Fruit fly (Drosophila melanogaster) ovary, adult (tissue): Measurements from ENCODE around the gene CG13454.

Source experiments
- CG17801 ChIP-seq: fragments of 200-800 bp; optimal IDR thresholded peaks from 2 replicates; lab custom pipeline; 2019; ENCODE audit warnings: missing biosample characterization, mild to moderate bottlenecking, missing genetic modification characterization, moderate library complexity; ENCODE audit not compliant: partially characterized antibody

Gene CG13454

DNA sequence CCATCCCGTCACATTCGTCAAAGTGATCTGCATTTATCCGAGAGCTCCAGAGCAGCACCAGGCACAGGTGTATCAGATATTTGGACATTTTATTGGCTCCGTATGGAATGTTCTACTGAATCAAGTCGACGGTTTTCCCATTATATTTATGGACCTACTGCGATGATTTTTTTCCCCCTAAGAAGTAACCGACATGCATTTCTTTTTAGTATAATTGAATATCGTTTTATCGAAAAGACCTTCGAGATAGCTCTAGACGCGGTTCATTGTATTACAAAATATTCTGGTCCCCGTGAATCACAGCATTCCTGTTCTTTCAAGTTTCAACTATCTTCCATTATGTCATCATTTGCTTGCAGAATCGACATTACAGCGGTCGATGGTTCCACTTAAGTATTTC is 12.3 kb upstream of the CG13454 start, which contains the start of gene obst-H:
Gene obst-H (minus strand): TSS at position 101 of the 400 bp plus-strand sequence.
- TF ChIP-seq CG17801 (GFP tag; lab: Kevin White, UChicago) = no peak

DNA sequence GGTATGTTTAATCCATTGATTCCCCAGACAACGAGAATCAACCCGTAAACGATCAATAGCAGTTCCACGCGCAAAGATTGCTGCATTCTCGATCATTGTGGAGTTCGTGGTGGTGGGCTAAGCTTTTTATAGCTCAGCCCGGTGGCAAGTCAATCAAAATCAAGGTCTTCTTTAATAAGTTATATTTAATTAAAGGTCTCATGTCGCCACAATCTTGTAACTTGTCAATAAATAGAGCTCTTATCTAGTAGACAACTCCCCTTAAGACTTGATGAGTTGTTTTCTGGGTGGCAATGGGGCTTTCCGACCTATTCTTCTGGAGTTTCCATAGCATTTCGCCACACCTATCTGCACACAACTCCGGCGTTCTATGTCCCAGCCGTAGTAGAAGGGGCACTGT is 11.2 kb upstream of the CG13454 start, which contains the start of gene CG42728:
Gene CG42728 (minus strand): TSS at position 101 of the 400 bp plus-strand sequence.
- no peak for TF ChIP-seq CG17801 (GFP tag; lab: Kevin White, UChicago)

DNA sequence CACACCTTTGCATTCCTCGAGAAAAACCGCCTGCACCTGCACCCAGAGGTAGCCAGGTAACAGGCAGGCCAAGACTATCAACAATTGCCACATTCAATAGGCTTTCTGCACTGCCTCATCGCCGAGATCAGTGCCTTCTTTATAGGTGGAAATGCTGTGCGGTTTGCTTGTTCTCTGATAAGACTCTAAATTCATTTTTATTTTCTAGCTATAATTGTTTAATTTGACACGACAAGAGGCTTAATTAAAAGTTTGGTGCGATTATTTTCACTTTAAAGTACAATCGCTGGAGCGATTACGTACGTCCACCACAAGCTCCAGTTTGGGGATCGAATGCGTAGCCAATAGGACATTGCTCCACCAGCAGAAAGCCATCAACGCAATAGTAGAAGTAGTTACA is 10.6 kb upstream of the CG13454 start, which contains the start of gene CG42729:
Gene CG42729 (minus strand): TSS at position 101 of the 400 bp plus-strand sequence.
- no peak for TF ChIP-seq CG17801 (GFP tag; lab: Kevin White, UChicago)

DNA sequence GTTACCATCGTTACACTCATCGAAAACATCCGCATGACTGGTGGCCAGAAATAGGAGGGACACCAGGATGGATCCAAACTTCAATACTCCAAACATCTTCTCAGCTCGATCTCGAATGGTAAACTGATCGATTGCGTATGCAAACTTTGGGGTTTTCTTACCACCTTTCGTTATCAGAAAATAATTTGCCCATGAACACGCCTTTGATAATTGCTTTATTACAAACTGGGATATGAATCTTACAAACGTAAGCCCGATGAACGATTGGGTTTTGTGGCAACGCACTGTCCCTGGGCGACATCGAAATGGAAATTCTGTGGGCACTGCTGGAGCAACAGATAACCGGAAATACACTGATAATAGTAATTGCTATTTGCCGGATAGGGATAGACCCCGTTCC is 9.9 kb upstream of the CG13454 start, which contains the start of gene CG33985:
Gene CG33985 (minus strand): TSS at position 101 of the 400 bp plus-strand sequence.
- TF ChIP-seq CG17801 (GFP tag; lab: Kevin White, UChicago) = no peak

DNA sequence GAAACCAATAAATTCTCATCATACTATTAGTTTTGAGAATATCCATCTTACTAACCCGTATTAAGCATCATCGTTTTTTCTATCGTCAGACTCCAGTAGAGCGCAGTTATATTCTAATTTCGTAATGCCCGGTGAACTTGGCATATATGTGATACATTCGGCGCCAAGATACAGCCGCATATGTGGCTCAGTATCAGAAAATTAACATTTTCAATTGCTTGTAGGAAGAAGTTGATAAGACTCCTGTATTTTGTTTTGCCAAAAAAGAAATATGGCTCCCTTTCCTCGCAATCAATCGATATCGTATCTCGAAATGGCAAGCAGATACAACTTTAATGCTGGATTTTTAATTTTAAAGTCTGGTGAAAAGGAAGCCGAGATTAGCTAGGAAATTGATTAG is 8.3 kb upstream of the CG13454 start, which contains the start of gene CG33986:
Gene CG33986 (minus strand): TSS at position 101 of the 400 bp plus-strand sequence.
- no peak for TF ChIP-seq CG17801 (GFP tag; lab: Kevin White, UChicago)

DNA sequence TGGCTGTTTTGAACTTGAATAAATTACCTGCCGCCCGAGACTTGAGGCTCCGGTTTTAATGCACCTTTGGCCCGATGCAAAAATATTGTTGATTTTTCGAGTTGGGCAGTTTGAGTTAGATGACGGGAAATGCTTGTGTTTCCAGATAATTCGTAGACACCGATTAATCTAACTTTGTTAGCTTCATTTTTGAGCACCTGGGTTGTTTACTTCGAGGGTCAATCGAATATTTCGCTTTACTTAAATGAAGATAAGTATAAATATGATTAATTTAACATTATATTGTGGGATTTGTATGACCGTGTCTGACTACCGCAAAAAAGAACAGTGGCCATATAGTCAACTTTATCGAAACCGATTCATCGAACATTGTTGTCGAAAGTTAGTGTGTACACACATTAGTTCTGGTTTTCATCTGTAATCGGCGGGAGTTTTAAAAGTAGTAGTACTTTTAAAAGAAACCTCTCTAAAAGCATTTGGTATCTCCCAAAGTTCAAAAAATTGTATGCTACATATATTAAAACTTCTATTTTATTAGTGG is 7.0 kb upstream of the CG13454 start, which contains the start of gene CG7945:
Gene CG7945 (minus strand): TSS at position 332 of the 541 bp plus-strand sequence.
- peak; percentile 16 for TF ChIP-seq CG17801 (GFP tag; lab: Kevin White, UChicago)

DNA sequence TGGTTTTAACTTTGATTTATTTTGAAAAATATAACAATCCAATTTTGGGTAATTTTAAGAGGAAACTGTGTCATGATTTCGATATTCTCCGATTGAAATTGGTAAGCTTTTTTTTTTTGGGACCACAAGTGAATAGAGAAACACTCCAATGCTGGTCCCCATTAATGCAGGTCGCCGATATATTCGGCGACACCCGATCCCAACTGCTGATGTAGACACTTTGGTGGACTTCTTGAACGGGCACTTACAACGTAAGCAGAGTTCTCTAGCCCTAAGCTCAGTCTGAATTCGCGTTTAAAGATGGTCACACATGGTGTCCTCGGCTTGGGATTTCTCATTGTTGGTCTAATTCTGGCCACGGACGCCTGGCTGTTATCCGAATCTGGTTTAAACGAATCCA is 3.5 kb upstream of the CG13454 start, which contains the start of gene yellow-k:
Gene yellow-k (plus strand): TSS at position 301 of the 400 bp plus-strand sequence.
- no peak for TF ChIP-seq CG17801 (GFP tag; lab: Kevin White, UChicago)

DNA sequence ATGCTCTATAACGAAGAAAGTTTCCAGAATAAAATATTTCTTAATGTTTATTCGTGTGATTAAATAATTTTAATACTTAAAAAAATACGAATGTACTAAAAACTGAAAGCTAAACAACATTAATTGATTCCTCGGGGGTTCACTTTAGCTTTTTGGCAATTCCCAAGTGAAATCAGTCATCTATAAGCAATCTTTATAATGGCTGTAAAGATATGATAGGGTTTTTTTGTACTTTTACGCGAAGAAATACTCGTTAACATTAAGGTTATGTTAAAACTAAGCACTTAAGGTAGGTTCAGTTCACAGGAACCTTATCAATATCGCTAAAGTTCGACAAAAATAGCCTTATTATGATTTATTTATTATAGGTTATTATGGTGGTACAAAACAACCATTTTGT is 3.1 kb upstream of the CG13454 start:
- no peak for TF ChIP-seq CG17801 (GFP tag; lab: Kevin White, UChicago)

DNA sequence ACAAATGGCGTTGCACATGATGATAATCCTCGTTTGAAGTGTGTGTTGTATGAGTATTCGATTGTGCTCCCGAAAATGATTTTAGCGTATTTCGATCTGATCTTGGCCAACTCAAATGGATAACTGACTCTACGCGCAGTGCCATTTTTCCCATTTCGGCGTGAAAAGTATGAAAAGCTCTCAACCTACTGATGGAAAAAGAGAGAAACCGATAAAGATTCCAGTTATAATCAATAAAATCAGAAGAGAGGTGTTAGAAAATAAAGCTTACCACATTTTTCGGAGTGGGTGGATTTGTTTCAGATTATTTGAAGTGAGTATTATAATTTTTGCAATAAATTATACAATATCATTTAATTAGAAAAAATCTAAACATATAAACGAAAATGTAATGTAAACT is 2.6 kb upstream of the CG13454 start, which contains the start of gene mex1:
Gene mex1 (minus strand): TSS at position 101 of the 400 bp plus-strand sequence.
- no peak for TF ChIP-seq CG17801 (GFP tag; lab: Kevin White, UChicago)

DNA sequence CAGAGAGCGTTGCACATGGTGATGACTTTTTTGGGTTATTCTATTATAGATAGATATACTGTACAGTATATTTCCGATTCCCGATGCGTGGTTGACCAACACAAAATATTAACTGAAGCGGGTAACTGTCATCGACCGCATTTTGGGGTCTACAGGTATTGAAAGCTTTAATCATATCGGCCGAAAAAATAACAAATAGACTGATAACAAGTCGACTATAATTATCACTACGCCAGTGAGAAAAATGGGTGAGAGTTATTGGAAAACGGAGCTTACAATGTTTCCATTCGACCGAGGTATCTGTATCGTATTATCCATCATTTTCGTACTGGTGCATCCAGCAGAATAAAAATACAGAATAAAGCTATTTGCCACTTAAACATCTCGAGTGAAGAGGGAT is 1.5 kb upstream of the CG13454 start:
- TF ChIP-seq CG17801 (GFP tag; lab: Kevin White, UChicago) = no peak

DNA sequence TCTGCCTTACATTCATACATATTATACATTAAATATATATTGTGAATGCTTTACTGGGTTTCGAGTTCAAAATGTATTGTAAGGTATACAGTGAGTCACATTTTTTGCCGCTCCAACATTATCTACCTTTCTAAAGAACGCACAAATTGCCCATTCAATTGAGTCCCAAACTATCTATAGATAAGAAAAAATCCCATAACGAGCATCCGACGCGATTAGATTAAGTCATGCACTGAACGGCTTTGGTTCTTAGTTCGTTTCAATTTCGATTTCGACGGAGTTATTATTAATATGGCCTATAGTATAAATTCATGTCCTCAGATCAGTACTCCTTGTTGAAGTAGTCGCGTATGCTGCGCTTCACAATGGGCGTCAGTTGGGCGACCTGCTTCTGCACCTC is 652 bp upstream of the CG13454 start:
- no peak for TF ChIP-seq CG17801 (GFP tag; lab: Kevin White, UChicago)

DNA sequence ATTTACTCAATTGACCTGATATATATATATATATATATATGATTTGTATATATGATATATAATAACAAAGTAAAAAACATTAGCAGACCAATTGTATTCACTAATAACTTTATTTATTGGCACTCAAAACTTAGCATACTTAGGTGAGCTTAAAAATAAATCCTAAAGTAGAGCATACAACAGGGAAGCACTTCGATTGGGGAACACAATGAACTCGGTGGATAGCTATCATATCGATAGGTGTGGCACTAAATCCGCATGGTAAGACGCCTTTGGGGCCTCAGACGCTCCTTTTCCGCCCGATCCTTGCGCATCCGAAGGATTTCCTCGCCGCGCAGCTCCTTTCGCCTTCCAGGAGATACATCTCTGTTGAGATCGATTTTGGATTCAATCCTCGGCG is 416 bp downstream of the CG13454 start:
- TF ChIP-seq CG17801 (GFP tag; lab: Kevin White, UChicago) = no peak

DNA sequence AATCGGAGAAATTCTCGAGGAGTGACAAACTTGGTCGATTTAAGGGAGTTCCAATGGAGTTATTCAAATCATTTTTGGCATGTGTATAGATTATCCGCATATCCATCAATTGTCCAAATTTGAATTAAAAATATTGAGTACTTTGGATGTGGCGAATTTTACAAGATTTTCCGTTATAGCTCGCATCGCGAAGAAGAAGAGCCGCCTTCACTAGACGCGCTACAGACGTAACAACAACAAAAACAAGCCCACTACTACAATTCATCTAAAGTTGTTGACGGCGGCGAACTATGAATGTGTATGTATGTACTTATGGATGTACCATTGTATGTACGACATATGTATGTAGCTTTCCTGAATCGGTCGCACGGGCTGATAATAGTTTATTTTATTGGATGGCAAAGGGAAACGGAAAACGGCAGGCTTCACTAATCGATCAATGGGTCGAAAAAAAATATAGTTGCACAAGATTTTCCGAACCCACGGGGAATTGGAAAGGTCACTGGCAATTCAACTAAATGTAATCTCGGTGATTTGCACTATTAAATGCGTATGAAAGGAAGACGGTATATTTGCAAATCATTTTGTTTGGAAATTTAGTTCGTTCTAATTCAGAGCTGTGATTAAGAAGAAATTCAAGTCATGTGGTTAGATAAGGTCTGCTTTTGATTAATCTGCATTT is 1.9 kb downstream of the CG13454 start:
- no peak for TF ChIP-seq CG17801 (GFP tag; lab: Kevin White, UChicago)

DNA sequence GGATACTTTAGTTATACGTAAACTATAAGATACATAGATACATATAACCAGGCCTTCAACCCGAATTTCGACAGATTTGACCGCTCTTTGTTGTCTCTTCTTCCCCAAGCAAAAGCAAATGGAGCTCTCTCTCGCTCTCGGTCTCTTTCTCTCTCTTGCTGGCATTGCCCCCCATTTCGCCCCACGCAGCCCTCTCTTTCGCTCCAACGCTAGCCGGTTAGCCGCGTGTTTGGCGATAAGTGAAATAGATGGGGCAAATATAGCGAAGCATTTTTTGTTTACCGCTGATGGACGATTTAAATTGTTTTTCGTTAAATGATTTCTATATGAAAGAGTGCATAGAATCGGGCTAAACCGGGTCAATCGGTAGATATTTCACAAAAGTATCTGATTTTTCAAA is 2.5 kb downstream of the CG13454 start:
- no peak for TF ChIP-seq CG17801 (GFP tag; lab: Kevin White, UChicago)

DNA sequence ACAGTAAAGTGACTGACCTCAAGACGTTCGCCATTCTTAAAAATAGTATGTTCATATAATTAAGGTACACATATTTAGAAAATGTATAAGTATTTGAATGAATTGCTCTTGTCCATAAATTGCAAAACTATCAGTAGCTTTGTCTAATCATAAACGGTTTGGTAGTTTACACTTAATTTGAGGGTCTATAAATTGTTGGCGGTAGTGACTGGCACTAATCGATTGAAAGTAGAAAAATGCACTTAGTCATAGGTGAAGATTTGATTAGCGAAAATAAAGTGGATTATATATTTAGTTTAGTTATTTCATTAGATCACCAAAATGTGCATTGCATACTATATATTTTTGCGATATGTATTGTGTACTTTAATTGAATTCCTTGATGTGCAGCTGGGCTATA is 3.1 kb downstream of the CG13454 start:
- TF ChIP-seq CG17801 (GFP tag; lab: Kevin White, UChicago) = no peak

DNA sequence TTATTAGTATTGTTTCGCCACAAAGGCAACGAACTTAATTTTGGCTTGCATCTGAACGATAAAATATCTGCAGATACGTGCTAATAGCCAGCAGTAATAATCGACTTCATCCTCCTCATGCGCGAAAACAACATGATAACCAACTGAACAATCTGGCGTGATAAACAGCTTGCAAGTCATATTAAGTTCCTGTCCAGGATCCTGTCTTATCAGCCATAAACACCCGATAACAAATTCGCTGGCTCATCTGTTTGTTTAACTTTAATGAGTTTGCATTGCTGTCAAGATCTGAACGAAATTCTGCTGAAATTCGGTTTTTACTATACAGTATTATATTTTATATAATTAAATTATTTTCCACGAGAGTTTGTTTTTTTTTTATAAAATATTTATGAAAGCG is 3.6 kb downstream of the CG13454 start:
- no peak for TF ChIP-seq CG17801 (GFP tag; lab: Kevin White, UChicago)
